Worm (Caenorhabditis elegans): Measurements from ENCODE around the gene ptr-24.

DNA sequence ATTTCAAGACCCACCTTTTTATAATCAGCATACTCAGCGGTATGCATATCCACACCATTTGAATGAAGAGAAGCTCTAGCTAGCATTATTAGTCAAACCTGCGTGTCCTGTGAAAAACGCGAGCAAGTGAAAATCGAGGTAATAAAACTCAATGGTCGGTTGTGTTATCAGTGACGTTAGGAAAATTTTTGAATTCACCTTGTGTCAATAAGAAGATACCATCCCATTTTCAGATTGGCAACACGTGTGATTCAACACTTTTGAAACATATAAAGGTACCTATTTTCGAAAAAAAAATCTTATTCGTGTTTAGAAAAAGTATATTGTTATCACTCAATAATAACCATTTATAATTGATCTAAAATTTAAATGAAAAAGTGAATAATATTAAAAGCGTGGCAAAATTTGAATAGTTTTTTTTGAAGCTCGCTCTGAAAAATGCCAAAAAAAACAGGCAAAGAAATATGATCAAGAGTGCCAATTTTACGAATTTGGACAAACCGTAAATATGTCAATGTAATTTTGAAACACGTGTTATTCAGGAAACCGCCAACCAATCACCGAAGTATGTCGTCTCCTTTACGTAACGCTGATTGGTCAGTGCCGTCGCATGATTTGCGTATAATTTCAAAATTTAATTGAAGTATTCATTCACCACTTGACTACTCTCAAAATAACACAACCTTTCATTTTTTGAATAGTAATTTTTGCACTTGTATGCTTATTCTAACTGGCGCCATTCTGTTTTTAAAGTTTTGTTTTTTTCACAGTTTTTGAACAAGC, 26.0 kb upstream of the ptr-24 start, which contains the start of gene F46G10.1:
- TF ChIP-seq crh-2 (tag; optimal IDR thresholded peaks at IDR 0.05) (peak; percentile 45), unc-39 (tag; optimal IDR thresholded peaks at IDR 0.05) (no peak), lin-13 (GFP tag; optimal IDR thresholded peaks at IDR 0.05) (no peak), elt-3 (tag; optimal IDR thresholded peaks at IDR 0.05) (no peak), nhr-10 (tag; optimal IDR thresholded peaks at IDR 0.05) (no peak), nhr-237 (tag; optimal IDR thresholded peaks at IDR 0.05) (no peak), zag-1 (tag; optimal IDR thresholded peaks at IDR 0.05) (no peak)
